Worm (Caenorhabditis elegans) whole organism, young adult: ENCODE results near the gene ced-6.

ENCODE experiments used
- B0261.1 ChIP-seq: sonication (generic microtip); optimal IDR thresholded peaks from 2 replicates; lab custom pipeline; 2016; ENCODE audit warnings: mild to moderate bottlenecking, missing genetic modification characterization, moderate library complexity, missing compliant biosample characterization
- F10E7.11 ChIP-seq: sonication (generic microtip); optimal IDR thresholded peaks from 2 replicates; lab custom pipeline; 2017; ENCODE audit warnings: mild to moderate bottlenecking, missing genetic modification characterization, moderate library complexity, missing compliant biosample characterization
- F39B2.1 ChIP-seq: fragments of 200-800 bp; sonication (Bioruptor generic); IDR thresholded peaks from 2 replicates; pipeline ENCODE4 v1.3.6; 2022; ENCODE audit warnings: missing genetic modification reagents, missing genetic modification characterization, missing compliant biosample characterization
- F57A8.1 ChIP-seq: fragments of 200-800 bp; sonication (Bioruptor generic); optimal IDR thresholded peaks from 2 replicates; lab custom pipeline; 2018; ENCODE audit warnings: mild to moderate bottlenecking, missing genetic modification characterization, moderate library complexity, missing compliant biosample characterization
- K12H6.12 ChIP-seq: fragments of 200-800 bp; sonication (Bioruptor generic); optimal IDR thresholded peaks from 2 replicates; lab custom pipeline; 2018; ENCODE audit warnings: mild to moderate bottlenecking, missing genetic modification characterization, missing compliant biosample characterization
- Y53F4B.3 ChIP-seq: fragments of 200-800 bp; sonication (Bioruptor generic); IDR thresholded peaks from 2 replicates; pipeline ENCODE4 v1.3.6; 2022; ENCODE audit warnings: missing genetic modification reagents, missing genetic modification characterization, missing compliant biosample characterization
- Y56A3A.18 ChIP-seq: fragments of 200-800 bp; sonication (Bioruptor generic); IDR thresholded peaks from 2 replicates; pipeline ENCODE4 v1.3.6; 2022; ENCODE audit warnings: missing genetic modification reagents, missing genetic modification characterization, missing compliant biosample characterization
- Y95B8A.8 ChIP-seq: fragments of 200-800 bp; sonication (Bioruptor generic); IDR thresholded peaks from 2 replicates; pipeline ENCODE4 v1.3.6; 2022; ENCODE audit warnings: missing genetic modification reagents, missing genetic modification characterization, missing compliant biosample characterization
- akir-1 ChIP-seq: fragments of 200-800 bp; sonication (Bioruptor generic); optimal IDR thresholded peaks from 2 replicates; lab custom pipeline; 2018; ENCODE audit warnings: mild to moderate bottlenecking, missing genetic modification characterization, moderate library complexity, missing compliant biosample characterization
- ama-1 ChIP-seq, 3 experiments: fragments of 150-350 bp in 1 of 3; sonication (generic microtip) in 2 of 3; optimal IDR thresholded peaks; 2 replicates each; lab custom pipeline; 2014 to 2018; ENCODE audit warnings: missing biosample characterization in 2 of 3, missing genetic modification characterization in 2 of 3, missing genetic modification reagents in 2 of 3
- atf-7 ChIP-seq: sonication (generic microtip); optimal IDR thresholded peaks from 2 replicates; lab custom pipeline; 2017; ENCODE audit warnings: mild to moderate bottlenecking, missing genetic modification characterization, missing compliant biosample characterization
- athp-1 ChIP-seq: sonication (generic microtip); optimal IDR thresholded peaks from 2 replicates; lab custom pipeline; 2017; ENCODE audit warnings: mild to moderate bottlenecking, missing genetic modification characterization, missing compliant biosample characterization
- attf-5 ChIP-seq: fragments of 200-800 bp; sonication (Bioruptor generic); optimal IDR thresholded peaks from 2 replicates; lab custom pipeline; 2018; ENCODE audit warnings: mild to moderate bottlenecking, missing genetic modification characterization, missing compliant biosample characterization
- bed-1 ChIP-seq: fragments of 200-800 bp; sonication (Bioruptor generic); IDR thresholded peaks from 2 replicates; pipeline ENCODE4 v1.3.6; 2022; ENCODE audit warnings: missing genetic modification reagents, missing genetic modification characterization, missing compliant biosample characterization
- cebp-1 ChIP-seq, 2 experiments: fragments of 200-800 bp in 1 of 2; sonication (Bioruptor generic) in 1 of 2; sonication (generic microtip) in 1 of 2; IDR thresholded peaks in 1 of 2; optimal IDR thresholded peaks in 1 of 2; 2 replicates each; pipeline versions ENCODE4 v1.3.6 to Lab custom; 2017 to 2022; ENCODE audit warnings: missing compliant biosample characterization in 2 of 2, missing genetic modification characterization in 2 of 2, mild to moderate bottlenecking in 1 of 2, missing genetic modification reagents in 1 of 2, moderate library complexity in 1 of 2
- cebp-2 ChIP-seq: fragments of 200-800 bp; sonication (Bioruptor generic); IDR thresholded peaks from 2 replicates; pipeline ENCODE4 v1.3.6; 2022; ENCODE audit warnings: missing genetic modification characterization, missing compliant biosample characterization
- ceh-58 ChIP-seq: fragments of 200-800 bp; sonication (Bioruptor generic); IDR thresholded peaks from 2 replicates; pipeline ENCODE4 v1.3.6; 2022; ENCODE audit warnings: missing genetic modification characterization, missing compliant biosample characterization
- dox-1 ChIP-seq: fragments of 200-800 bp; sonication (Bioruptor generic); IDR thresholded peaks from 2 replicates; pipeline ENCODE4 v1.3.6; 2022; ENCODE audit warnings: missing genetic modification reagents, missing genetic modification characterization, missing compliant biosample characterization
- dpff-1 ChIP-seq: sonication (generic microtip); optimal IDR thresholded peaks from 2 replicates; lab custom pipeline; 2017; ENCODE audit warnings: mild to moderate bottlenecking, missing genetic modification characterization, missing compliant biosample characterization
- ekl-4 ChIP-seq: fragments of 200-800 bp; sonication (Bioruptor generic); IDR thresholded peaks from 2 replicates; pipeline ENCODE4 v1.3.6; 2022; ENCODE audit warnings: missing genetic modification reagents, missing genetic modification characterization, missing compliant biosample characterization
- ets-4 ChIP-seq: fragments of 200-800 bp; sonication (Bioruptor generic); optimal IDR thresholded peaks from 2 replicates; lab custom pipeline; 2018; ENCODE audit warnings: mild to moderate bottlenecking, missing genetic modification characterization, missing compliant biosample characterization
- him-1 ChIP-seq: sonication (generic microtip); optimal IDR thresholded peaks from 2 replicates; lab custom pipeline; 2016; ENCODE audit warnings: missing genotype, missing genetic modification reagents, missing genetic modification characterization, missing compliant biosample characterization
- hlh-12 ChIP-seq: sonication (generic microtip); optimal IDR thresholded peaks from 2 replicates; lab custom pipeline; 2016; ENCODE audit warnings: missing genetic modification characterization, missing compliant biosample characterization
- hmg-1.2 ChIP-seq: fragments of 200-800 bp; sonication (Bioruptor generic); IDR thresholded peaks from 2 replicates; pipeline ENCODE4 v1.3.6; 2022; ENCODE audit warnings: missing genetic modification reagents, missing genetic modification characterization, missing compliant biosample characterization
- hrde-1 ChIP-seq: sonication (generic microtip); optimal IDR thresholded peaks from 2 replicates; lab custom pipeline; 2016; ENCODE audit warnings: missing genetic modification characterization, mild to moderate bottlenecking, missing compliant biosample characterization, moderate library complexity, missing genotype, missing genetic modification reagents, borderline replicate concordance
- lin-54 ChIP-seq: fragments of 200-800 bp; sonication (Bioruptor generic); optimal IDR thresholded peaks from 2 replicates; lab custom pipeline; 2018; ENCODE audit warnings: mild to moderate bottlenecking, missing genetic modification characterization, missing compliant biosample characterization
- lsl-1 ChIP-seq: fragments of 200-800 bp; sonication (Bioruptor generic); optimal IDR thresholded peaks from 2 replicates; lab custom pipeline; 2018; ENCODE audit warnings: mild to moderate bottlenecking, missing genetic modification characterization, moderate library complexity, missing compliant biosample characterization
- lsy-27 ChIP-seq: sonication (generic microtip); optimal IDR thresholded peaks from 2 replicates; lab custom pipeline; 2017; ENCODE audit warnings: missing genetic modification characterization, mild to moderate bottlenecking, missing compliant biosample characterization, antibody characterized with exemption, missing genotype, borderline replicate concordance; ENCODE audit not compliant: insufficient read depth
- madf-3 ChIP-seq: fragments of 200-800 bp; sonication (Bioruptor generic); IDR thresholded peaks from 2 replicates; pipeline ENCODE4 v1.3.6; 2022; ENCODE audit warnings: missing genetic modification reagents, missing genetic modification characterization, missing compliant biosample characterization
- mcd-1 ChIP-seq: fragments of 200-800 bp; sonication (Bioruptor generic); IDR thresholded peaks from 2 replicates; pipeline ENCODE4 v1.3.6; 2022; ENCODE audit warnings: missing genetic modification reagents, missing genetic modification characterization, missing compliant biosample characterization
- mes-4 ChIP-seq: sonication (generic microtip); optimal IDR thresholded peaks from 2 replicates; lab custom pipeline; 2016; ENCODE audit warnings: missing genotype, missing genetic modification characterization, missing compliant biosample characterization
- nfya-2 ChIP-seq: fragments of 200-800 bp; sonication (Bioruptor generic); IDR thresholded peaks from 2 replicates; pipeline ENCODE4 v1.3.6; 2022; ENCODE audit warnings: missing genetic modification reagents, missing genetic modification characterization, missing compliant biosample characterization
- nhr-179 ChIP-seq: sonication (generic microtip); optimal IDR thresholded peaks from 2 replicates; lab custom pipeline; 2016; ENCODE audit warnings: mild to moderate bottlenecking, missing genetic modification characterization, missing compliant biosample characterization
- nhr-80 ChIP-seq: sonication (generic microtip); optimal IDR thresholded peaks from 2 replicates; lab custom pipeline; 2016; ENCODE audit warnings: missing genetic modification characterization, missing compliant biosample characterization
- sea-2 ChIP-seq: fragments of 200-800 bp; sonication (Bioruptor generic); IDR thresholded peaks from 2 replicates; pipeline ENCODE4 v1.3.6; 2022; ENCODE audit warnings: missing genetic modification characterization, missing compliant biosample characterization
- unc-130 ChIP-seq: sonication (generic microtip); optimal IDR thresholded peaks from 2 replicates; lab custom pipeline; 2016; ENCODE audit warnings: missing genetic modification reagents, missing genetic modification characterization, missing compliant biosample characterization
- xnd-1 ChIP-seq: sonication (generic microtip); optimal IDR thresholded peaks from 2 replicates; lab custom pipeline; 2016; ENCODE audit warnings: missing genotype, missing genetic modification reagents, missing genetic modification characterization, missing compliant biosample characterization
- zfh-2 ChIP-seq: fragments of 200-800 bp; sonication (Bioruptor generic); conservative IDR thresholded peaks from 2 replicates; pipeline ENCODE4 v1.3.6; 2022; ENCODE audit warnings: missing genetic modification reagents, missing genetic modification characterization, missing compliant biosample characterization
- zim-3 ChIP-seq: sonication (generic microtip); optimal IDR thresholded peaks from 2 replicates; lab custom pipeline; 2017; ENCODE audit warnings: mild to moderate bottlenecking, missing genetic modification characterization, moderate library complexity, missing compliant biosample characterization
- ztf-18 ChIP-seq: sonication (generic microtip); optimal IDR thresholded peaks from 2 replicates; lab custom pipeline; 2016; ENCODE audit warnings: missing genotype, mild to moderate bottlenecking, missing genetic modification characterization, missing compliant biosample characterization
- ztf-3 ChIP-seq: fragments of 200-800 bp; sonication (Bioruptor generic); optimal IDR thresholded peaks from 2 replicates; lab custom pipeline; 2018; ENCODE audit warnings: mild to moderate bottlenecking, missing genetic modification characterization, missing compliant biosample characterization
- ztf-6 ChIP-seq: fragments of 200-800 bp; sonication (Bioruptor generic); IDR thresholded peaks from 2 replicates; pipeline ENCODE4 v1.3.6; 2022; ENCODE audit warnings: missing genetic modification reagents, missing genetic modification characterization, missing compliant biosample characterization

The ced-6 gene

DNA sequence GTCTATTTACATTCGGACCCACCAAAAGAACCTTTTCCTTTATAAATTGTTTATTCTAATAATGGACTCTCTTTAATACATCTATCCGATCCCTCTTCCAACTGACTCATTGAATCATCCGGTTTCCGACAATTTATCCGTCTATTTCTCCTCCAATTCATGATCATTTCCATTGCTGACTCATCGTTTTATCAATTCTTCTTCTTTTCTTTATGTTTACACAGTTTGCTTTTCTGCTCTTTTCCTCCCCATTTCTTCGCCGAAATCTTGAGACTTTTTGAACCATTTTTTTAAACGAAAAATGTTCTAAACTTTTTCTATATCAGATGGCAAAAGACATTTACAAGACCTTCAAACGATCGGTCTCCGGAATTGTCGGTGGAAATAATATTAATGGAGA is at the start of gene ced-6:
Gene ced-6, plus strand, starts transcription at position 327 of the 400 bp plus-strand sequence.
- TF ChIP-seq sea-2 (GFP tag; lab: Robert Waterston, UW): no peak

DNA sequence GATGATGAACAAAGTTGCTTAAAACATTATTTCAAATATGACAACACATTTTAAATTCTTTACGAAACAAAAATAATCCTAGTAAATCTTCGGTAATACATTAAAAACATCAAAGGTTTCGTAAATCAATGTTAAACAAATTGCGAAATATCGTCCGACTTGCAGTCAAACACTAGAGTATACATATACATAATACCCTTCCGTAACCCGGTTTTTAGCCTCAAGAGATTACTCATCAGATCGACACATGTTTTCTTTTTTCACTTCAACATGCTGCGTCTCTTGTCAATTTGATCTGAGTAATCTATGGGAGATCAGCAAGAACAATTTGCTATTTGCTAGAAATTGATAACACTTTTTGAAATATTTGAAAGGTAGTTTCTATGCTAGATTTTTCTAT is 49.3 kb upstream of the ced-6 start:
- TF ChIP-seq cebp-1 (GFP tag; IDR thresholded peaks at IDR 0.05; lab: Robert Waterston, UW): peak; percentile 61; the same call in 1 of the 2 replicates
- peak; percentile 92 for TF ChIP-seq cebp-1 (tag; optimal IDR thresholded peaks at IDR 0.05; lab: Kevin White, UChicago)
- TF ChIP-seq Y56A3A.18 (GFP tag; lab: Robert Waterston, UW): no peak

DNA sequence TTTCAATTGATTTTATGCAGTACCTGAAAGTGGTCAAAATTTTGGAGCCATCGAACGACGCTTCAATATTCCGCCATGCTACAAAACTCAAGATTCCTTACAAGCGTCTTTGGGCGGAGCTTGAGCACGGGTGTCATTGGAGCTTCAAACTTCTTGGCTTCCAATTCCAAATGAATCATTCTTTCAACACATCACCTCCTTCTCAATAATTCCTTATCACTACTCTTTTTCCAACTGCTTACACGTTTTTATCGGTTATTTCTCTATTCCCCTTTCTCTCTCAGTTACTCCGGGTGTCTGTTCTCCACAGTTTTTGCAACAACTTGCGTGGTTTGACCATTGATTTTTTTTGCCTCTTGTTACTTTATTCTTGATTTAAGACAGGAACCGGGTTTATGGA is 48.8 kb upstream of the ced-6 start, which contains the start of gene F09F7.5:
Gene F09F7.5, plus strand, starts transcription at position 258 of the 400 bp plus-strand sequence.
- TF ChIP-seq bed-1 (GFP tag; lab: Robert Waterston, UW): no peak
- no peak for TF ChIP-seq lsy-27 (tag; lab: Kevin White, UChicago)
- TF ChIP-seq B0261.1 (tag; lab: Kevin White, UChicago): no peak
- TF ChIP-seq ceh-58 (GFP tag; lab: Robert Waterston, UW): no peak
- peak; percentile 80 for TF ChIP-seq nhr-80 (tag; lab: Kevin White, UChicago)
- TF ChIP-seq hlh-12: no peak

DNA sequence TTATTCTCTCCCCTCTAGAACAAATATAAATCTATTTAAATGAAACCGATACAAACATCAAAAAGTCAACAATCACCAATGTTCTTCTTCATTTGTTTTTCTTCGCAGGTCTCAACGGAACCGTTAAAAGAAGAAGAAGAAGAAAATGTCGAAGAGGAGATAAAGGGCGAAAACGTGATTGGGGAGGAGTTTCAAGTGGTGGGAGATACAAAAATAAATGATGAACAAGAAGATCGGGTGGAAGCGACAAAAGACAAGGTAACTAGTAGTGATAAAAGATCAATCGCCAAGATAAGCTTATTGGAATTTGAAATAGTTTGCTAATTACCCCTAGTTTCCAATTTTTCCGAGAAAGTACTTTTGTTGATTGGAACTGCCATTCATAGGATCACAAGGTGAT is 45.4 kb upstream of the ced-6 start:
- TF ChIP-seq hrde-1 (tag; lab: Kevin White, UChicago): no peak
- no peak for TF ChIP-seq dox-1 (GFP tag; lab: Robert Waterston, UW)
- no peak for TF ChIP-seq hmg-1.2 (GFP tag; lab: Robert Waterston, UW)
- TF ChIP-seq lsl-1 (GFP tag; lab: Kevin White, UChicago): no peak
- TF ChIP-seq him-1: no peak
- TF ChIP-seq xnd-1: no peak
- TF ChIP-seq sea-2 (GFP tag; lab: Robert Waterston, UW): no peak
- no peak for TF ChIP-seq bed-1 (GFP tag; lab: Robert Waterston, UW)
- TF ChIP-seq K12H6.12 (tag; lab: Kevin White, UChicago): no peak
- no peak for TF ChIP-seq akir-1 (GFP tag; lab: Kevin White, UChicago)
- TF ChIP-seq ets-4: no peak
- no peak for TF ChIP-seq F10E7.11 (tag; lab: Kevin White, UChicago)
- TF ChIP-seq F39B2.1 (GFP tag; lab: Robert Waterston, UW): no peak
- TF ChIP-seq dpff-1 (tag; lab: Kevin White, UChicago): no peak
- no peak for TF ChIP-seq atf-7 (tag; lab: Kevin White, UChicago)
- no peak for TF ChIP-seq madf-3 (GFP tag; lab: Robert Waterston, UW)
- no peak for TF ChIP-seq ztf-6 (GFP tag; lab: Robert Waterston, UW)
- TF ChIP-seq ztf-18 (tag; lab: Kevin White, UChicago): no peak

DNA sequence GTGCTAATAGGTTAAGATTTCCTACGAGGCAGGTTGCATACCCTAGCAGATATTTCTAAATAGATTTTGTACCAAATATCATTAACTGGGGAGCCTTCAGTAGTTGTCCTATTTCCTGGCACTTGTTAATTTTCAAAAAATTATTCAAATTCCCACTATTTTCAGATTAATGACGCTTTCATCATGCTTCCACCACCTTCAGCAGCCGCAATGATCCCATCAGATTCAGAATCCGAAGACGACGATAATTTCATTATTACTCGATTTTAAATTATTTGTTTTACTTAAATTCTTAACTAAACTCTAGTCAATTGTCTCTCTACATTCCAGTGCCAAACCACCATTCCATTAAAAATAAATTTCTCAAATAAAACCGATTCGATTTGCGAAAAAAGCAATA is 44.7 kb upstream of the ced-6 start:
- TF ChIP-seq Y95B8A.8: peak; percentile 78; the same call in 1 of the 2 replicates
- peak; percentile 5 for TF ChIP-seq zim-3 (tag; lab: Kevin White, UChicago)
- no peak for TF ChIP-seq madf-3 (GFP tag; lab: Robert Waterston, UW)
- no peak for TF ChIP-seq mes-4
- no peak for TF ChIP-seq F57A8.1 (GFP tag; lab: Kevin White, UChicago)
- TF ChIP-seq lin-54 (GFP tag; lab: Kevin White, UChicago): no peak
- TF ChIP-seq cebp-2: no peak
- TF ChIP-seq ekl-4 (GFP tag; lab: Robert Waterston, UW): peak; percentile 54; the same call in 1 of the 2 replicates
- TF ChIP-seq athp-1 (tag; lab: Kevin White, UChicago): no peak
- no peak for TF ChIP-seq zfh-2 (GFP tag; lab: Robert Waterston, UW)
- no peak for TF ChIP-seq nfya-2 (GFP tag; lab: Robert Waterston, UW)
- TF ChIP-seq Y53F4B.3 (GFP tag; lab: Robert Waterston, UW): no peak
- TF ChIP-seq ama-1 (optimal IDR thresholded peaks at IDR 0.05; lab: Kevin White, UChicago): peak; percentile 82
- no peak for TF ChIP-seq ama-1 (GFP tag; optimal IDR thresholded peaks at IDR 0.05; lab: Kevin White, UChicago)
- no peak for TF ChIP-seq nhr-179 (tag; lab: Kevin White, UChicago)
- peak; percentile 8 for TF ChIP-seq attf-5 (GFP tag; lab: Kevin White, UChicago)
- no peak for TF ChIP-seq unc-130 (GFP tag; lab: Kevin White, UChicago)
- no peak for TF ChIP-seq ztf-3 (GFP tag; lab: Kevin White, UChicago)
- TF ChIP-seq mcd-1 (GFP tag; lab: Robert Waterston, UW): no peak
